Fruit fly (Drosophila melanogaster): ENCODE data around the gene CG3777.

CG3777 gene

dm6 chrX:378341-378740, 98.8 kb downstream of the CG3777 start:
- no peak for TF ChIP-seq Dfd (GFP tag; optimal IDR thresholded peaks at IDR 0.05)
- no peak for TF ChIP-seq pan (optimal IDR thresholded peaks at IDR 0.05)
- no peak for TF ChIP-seq rgr (GFP tag; optimal IDR thresholded peaks at IDR 0.05)
- TF ChIP-seq usp (GFP tag; optimal IDR thresholded peaks at IDR 0.05) = no peak

dm6 chrX:379527-379926, 100.0 kb downstream of the CG3777 start:
- TF ChIP-seq sv (GFP tag; optimal IDR thresholded peaks at IDR 0.05) (no peak), Mio (GFP tag; optimal IDR thresholded peaks at IDR 0.05) (no peak), foxo (GFP tag; optimal IDR thresholded peaks at IDR 0.05) (peak in 1 of 2 experiments; percentile 31), h (GFP tag; optimal IDR thresholded peaks at IDR 0.05) (peak; percentile 21), fru (GFP tag; optimal IDR thresholded peaks at IDR 0.05) (peak; percentile 33), woc (GFP tag; optimal IDR thresholded peaks at IDR 0.05) (no peak), OdsH (GFP tag; optimal IDR thresholded peaks at IDR 0.05) (peak; percentile 3), CG9705 (GFP tag; optimal IDR thresholded peaks at IDR 0.05) (no peak), Vsx2 (GFP tag; optimal IDR thresholded peaks at IDR 0.05; ENCODE audit: partially characterized antibody) (no peak), GATAd (GFP tag; optimal IDR thresholded peaks at IDR 0.05) (no peak), tai (GFP tag; optimal IDR thresholded peaks at IDR 0.05) (no peak), HLH106 (tag; optimal IDR thresholded peaks at IDR 0.05) (peak; percentile 19)

- no peak for TF ChIP-seq jim (GFP tag; optimal IDR thresholded peaks at IDR 0.05)
- TF ChIP-seq dsf (GFP tag; optimal IDR thresholded peaks at IDR 0.05; ENCODE audit: borderline replicate concordance) = no peak
- no peak for TF ChIP-seq brk (GFP tag; optimal IDR thresholded peaks at IDR 0.05)
- TF ChIP-seq Hr83 (GFP tag; optimal IDR thresholded peaks at IDR 0.05; ENCODE audit: poor library complexity, severe bottlenecking) = no peak
- TF ChIP-seq ey (GFP tag; optimal IDR thresholded peaks at IDR 0.05) = no peak
- peak in 1 of 2 experiments; percentile 22 for TF ChIP-seq foxo (GFP tag; optimal IDR thresholded peaks at IDR 0.05)
- TF ChIP-seq psq (GFP tag; optimal IDR thresholded peaks at IDR 0.05) = no peak
- TF ChIP-seq h (GFP tag; optimal IDR thresholded peaks at IDR 0.05) = peak; percentile 13
- TF ChIP-seq CrebA (GFP tag; optimal IDR thresholded peaks at IDR 0.05; ENCODE audit: borderline replicate concordance) = no peak
- no peak for TF ChIP-seq Sp1 (GFP tag; optimal IDR thresholded peaks at IDR 0.05)
- peak; percentile 1 for TF ChIP-seq fru (GFP tag; optimal IDR thresholded peaks at IDR 0.05)
These were observed 106.4 kb downstream of the CG3777 start for dm6 chrX:385751-386492.

dm6 chrX:390457-390856, 111.0 kb downstream of the CG3777 start:
- TF ChIP-seq psq (GFP tag; optimal IDR thresholded peaks at IDR 0.05) = no peak
- TF ChIP-seq ey (GFP tag; optimal IDR thresholded peaks at IDR 0.05) = peak; percentile 3
- no peak for TF ChIP-seq dsf (GFP tag; optimal IDR thresholded peaks at IDR 0.05; ENCODE audit: borderline replicate concordance)
- peak; percentile 19 for TF ChIP-seq fru (GFP tag; optimal IDR thresholded peaks at IDR 0.05)
- TF ChIP-seq jim (GFP tag; optimal IDR thresholded peaks at IDR 0.05) = no peak
- TF ChIP-seq GATAd (GFP tag; optimal IDR thresholded peaks at IDR 0.05) = no peak
- TF ChIP-seq Dif (GFP tag; optimal IDR thresholded peaks at IDR 0.05; ENCODE audit: partially characterized antibody) = no peak
- no peak for TF ChIP-seq Vsx2 (GFP tag; optimal IDR thresholded peaks at IDR 0.05; ENCODE audit: partially characterized antibody)
- no peak for TF ChIP-seq Abd-B (GFP tag; optimal IDR thresholded peaks at IDR 0.05)
- TF ChIP-seq sage (GFP tag; optimal IDR thresholded peaks at IDR 0.05) = no peak
- TF ChIP-seq Hr78 (GFP tag; optimal IDR thresholded peaks at IDR 0.05) = no peak
- TF ChIP-seq dmrt93B (GFP tag; optimal IDR thresholded peaks at IDR 0.05) = no peak
- TF ChIP-seq Rel (GFP tag; optimal IDR thresholded peaks at IDR 0.05) = no peak
- no peak for TF ChIP-seq Rel (tag; optimal IDR thresholded peaks at IDR 0.05)
- no peak for TF ChIP-seq OdsH (GFP tag; optimal IDR thresholded peaks at IDR 0.05)
- TF ChIP-seq h (GFP tag; optimal IDR thresholded peaks at IDR 0.05) = peak; percentile 6
- no peak for TF ChIP-seq tai (GFP tag; optimal IDR thresholded peaks at IDR 0.05)
- TF ChIP-seq pan (optimal IDR thresholded peaks at IDR 0.05) = no peak
- TF ChIP-seq Hr83 (GFP tag; optimal IDR thresholded peaks at IDR 0.05; ENCODE audit: poor library complexity, severe bottlenecking) = no peak
- TF ChIP-seq Sp1 (GFP tag; optimal IDR thresholded peaks at IDR 0.05) = no peak
- peak; percentile 7 for TF ChIP-seq Hnf4 (GFP tag; optimal IDR thresholded peaks at IDR 0.05)
- TF ChIP-seq usp (GFP tag; optimal IDR thresholded peaks at IDR 0.05) = no peak
- TF ChIP-seq woc (GFP tag; optimal IDR thresholded peaks at IDR 0.05) = no peak
- TF ChIP-seq Jra (GFP tag; optimal IDR thresholded peaks at IDR 0.05) = no peak
- no peak for TF ChIP-seq sv (GFP tag; optimal IDR thresholded peaks at IDR 0.05)
- TF ChIP-seq br (GFP tag; optimal IDR thresholded peaks at IDR 0.05) = no peak
- no peak for TF ChIP-seq Myc (optimal IDR thresholded peaks at IDR 0.05)
- no peak for TF ChIP-seq CG32264 (GFP tag; optimal IDR thresholded peaks at IDR 0.05)
- peak; percentile 11 for TF ChIP-seq rgr (GFP tag; optimal IDR thresholded peaks at IDR 0.05)
- no peak for TF ChIP-seq brk (GFP tag; optimal IDR thresholded peaks at IDR 0.05)
- peak in 1 of 2 experiments; percentile 15 for TF ChIP-seq foxo (GFP tag; optimal IDR thresholded peaks at IDR 0.05)
- TF ChIP-seq N (GFP tag; optimal IDR thresholded peaks at IDR 0.05) = no peak
- TF ChIP-seq Dfd (GFP tag; optimal IDR thresholded peaks at IDR 0.05) = no peak
- TF ChIP-seq Mio (GFP tag; optimal IDR thresholded peaks at IDR 0.05) = no peak
- no peak for TF ChIP-seq lola (GFP tag; optimal IDR thresholded peaks at IDR 0.05)
- TF ChIP-seq dl (GFP tag; optimal IDR thresholded peaks at IDR 0.05; ENCODE audit: insufficient read depth in 1 of 2, partially characterized antibody in 2 of 2) = no peak
- TF ChIP-seq CG9705 (GFP tag; optimal IDR thresholded peaks at IDR 0.05) = no peak
- no peak for TF ChIP-seq CrebA (GFP tag; optimal IDR thresholded peaks at IDR 0.05; ENCODE audit: borderline replicate concordance)
- TF ChIP-seq HLH106 (tag; optimal IDR thresholded peaks at IDR 0.05) = peak; percentile 8
